Worm (Caenorhabditis elegans) whole organism, L4/young adult: ENCODE measurements around the gene ceh-84.
"Not testable (repeated sequence)": the region's sequence is repeated elsewhere in the genome, so short reads cannot be mapped to it uniquely, and the experiment has no call there.

ENCODE experiments used
- W03F9.2 ChIP-seq: fragments of 150-350 bp; optimal IDR thresholded peaks from 2 replicates; lab custom pipeline; 2014; ENCODE audit warnings: missing biosample characterization, missing genetic modification characterization
- dao-5 ChIP-seq: sonication (generic microtip); optimal IDR thresholded peaks from 2 replicates; lab custom pipeline; 2016; ENCODE audit warnings: missing genotype, missing genetic modification characterization, moderate library complexity, missing compliant biosample characterization
- him-1 ChIP-seq: sonication (generic microtip); optimal IDR thresholded peaks from 2 replicates; lab custom pipeline; 2016; ENCODE audit warnings: missing genotype, missing genetic modification reagents, missing genetic modification characterization, missing compliant biosample characterization

ce11 chrII:2032282-2032681 is 31.7 kb upstream of the ceh-84 start, which contains the start of gene btb-4:
- not testable (repeated sequence) for TF ChIP-seq him-1 (tag; lab: Kevin White, UChicago); W03F9.2 (tag; lab: Kevin White, UChicago); dao-5
